Fruit fly (Drosophila melanogaster) whole organism, adult: ENCODE results near the gene CG6443.
A peak's percentile ranks its signal among the peaks of the same experiment; 100 is the strongest.

Experiments used
- CG11617 ChIP-seq: fragments of 200-800 bp; sonication (Bioruptor generic); optimal IDR thresholded peaks from 2 replicates; lab custom pipeline; 2017; ENCODE audit warnings: mild to moderate bottlenecking, missing biosample characterization, missing genetic modification reagents, missing genetic modification characterization
- CG12768 ChIP-seq: fragments of 200-800 bp; sonication (Bioruptor generic); optimal IDR thresholded peaks from 2 replicates; lab custom pipeline; 2017; ENCODE audit warnings: missing biosample characterization, missing genetic modification characterization, mild to moderate bottlenecking, moderate library complexity, missing genetic modification reagents
- CG14711 ChIP-seq: fragments of 200-800 bp; sonication (Bioruptor generic); optimal IDR thresholded peaks from 2 replicates; lab custom pipeline; 2018; ENCODE audit warnings: missing biosample characterization, mild to moderate bottlenecking, missing genetic modification characterization, moderate library complexity
- CG1620 ChIP-seq: fragments of 200-800 bp; sonication (Bioruptor generic); optimal IDR thresholded peaks from 2 replicates; lab custom pipeline; 2016; ENCODE audit warnings: missing biosample characterization, missing genetic modification characterization
- CG33017 ChIP-seq: fragments of 200-800 bp; sonication (Bioruptor generic); optimal IDR thresholded peaks from 2 replicates; lab custom pipeline; 2018; ENCODE audit warnings: missing biosample characterization, mild to moderate bottlenecking, missing genetic modification characterization, moderate library complexity
- CG5204 ChIP-seq: fragments of 200-800 bp; sonication (Bioruptor generic); optimal IDR thresholded peaks from 2 replicates; lab custom pipeline; 2016; ENCODE audit warnings: missing biosample characterization, missing genetic modification characterization
- CG7045 ChIP-seq: fragments of 200-800 bp; sonication (Bioruptor generic); optimal IDR thresholded peaks from 2 replicates; lab custom pipeline; 2017; ENCODE audit warnings: missing biosample characterization, mild to moderate bottlenecking, missing genetic modification characterization
- CG7101 ChIP-seq: fragments of 200-800 bp; sonication (Bioruptor generic); optimal IDR thresholded peaks from 2 replicates; lab custom pipeline; 2018; ENCODE audit warnings: missing biosample characterization, mild to moderate bottlenecking, missing genetic modification characterization, moderate library complexity
- Clk ChIP-seq: fragments of 200-800 bp; sonication (Bioruptor generic); optimal IDR thresholded peaks from 2 replicates; lab custom pipeline; 2017; ENCODE audit warnings: missing biosample characterization, missing genetic modification characterization
- Crg-1 ChIP-seq: fragments of 200-800 bp; sonication (Bioruptor generic); optimal IDR thresholded peaks from 2 replicates; lab custom pipeline; 2016; ENCODE audit warnings: missing biosample characterization, missing genetic modification characterization
- Hr96 ChIP-seq: fragments of 200-800 bp; sonication (Bioruptor generic); optimal IDR thresholded peaks from 2 replicates; lab custom pipeline; 2016; ENCODE audit warnings: missing biosample characterization, missing genetic modification characterization
- Mnt ChIP-seq: fragments of 200-800 bp; sonication (Bioruptor generic); optimal IDR thresholded peaks from 2 replicates; lab custom pipeline; 2016; ENCODE audit warnings: missing biosample characterization, mild to moderate bottlenecking, missing genetic modification characterization
- bab1 ChIP-seq: fragments of 200-800 bp; sonication (Bioruptor generic); optimal IDR thresholded peaks from 3 replicates; lab custom pipeline; 2019; ENCODE audit warnings: missing biosample characterization, mild to moderate bottlenecking, missing genetic modification characterization, moderate library complexity
- cic ChIP-seq: fragments of 200-800 bp; sonication (Bioruptor generic); optimal IDR thresholded peaks from 2 replicates; lab custom pipeline; 2017; ENCODE audit warnings: missing biosample characterization, mild to moderate bottlenecking, missing genetic modification characterization, moderate library complexity
- cnc ChIP-seq, 2 experiments: fragments of >200 bp; optimal IDR thresholded peaks; 2 replicates each; lab custom pipeline; 2017
- kay ChIP-seq: fragments of 200-800 bp; sonication (Bioruptor generic); peaks from one replicate; lab custom pipeline; 2016; ENCODE audit warnings: missing biosample characterization, missing genetic modification characterization, borderline replicate concordance
- ovo ChIP-seq: fragments of 200-800 bp; sonication (Bioruptor generic); optimal IDR thresholded peaks from 2 replicates; lab custom pipeline; 2016; ENCODE audit warnings: missing biosample characterization, missing genetic modification characterization
- pad ChIP-seq: fragments of 200-800 bp; sonication (Bioruptor generic); optimal IDR thresholded peaks from 3 replicates; lab custom pipeline; 2017; ENCODE audit warnings: missing biosample characterization, missing genetic modification characterization, mild to moderate bottlenecking, moderate library complexity, missing genetic modification reagents
- tj ChIP-seq: fragments of 200-800 bp; sonication (Bioruptor generic); optimal IDR thresholded peaks from 3 replicates; lab custom pipeline; 2017; ENCODE audit warnings: missing biosample characterization, mild to moderate bottlenecking, missing genetic modification characterization, moderate library complexity
- toe ChIP-seq: fragments of 200-800 bp; sonication (Bioruptor generic); optimal IDR thresholded peaks from 2 replicates; lab custom pipeline; 2016; ENCODE audit warnings: missing biosample characterization, missing genetic modification characterization

CG6443 gene

DNA sequence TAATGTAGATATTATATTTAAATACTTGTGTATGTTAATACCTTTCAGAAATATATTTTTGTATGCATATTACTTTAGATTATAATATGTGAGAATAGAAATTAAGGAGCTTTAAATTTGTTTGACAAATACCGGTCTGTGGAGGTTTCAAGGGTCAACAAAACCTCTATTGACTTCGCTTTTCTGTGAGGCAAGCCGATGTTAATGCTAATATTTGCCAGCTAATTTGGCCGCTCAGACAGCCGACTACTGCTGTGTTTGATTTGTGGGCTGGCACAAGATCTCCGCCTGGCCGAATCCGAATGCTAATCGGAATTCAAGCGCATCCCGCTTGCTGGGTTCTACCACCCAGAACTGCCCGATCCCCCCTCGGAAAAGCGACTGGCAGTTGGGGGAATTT is 25.8 kb downstream of the CG6443 start:
- no peak for TF ChIP-seq CG33017
- TF ChIP-seq cic (GFP tag; lab: Kevin White, UChicago) = no peak
- TF ChIP-seq Crg-1 (GFP tag; lab: Kevin White, UChicago) = no peak
- TF ChIP-seq pad (GFP tag; lab: Kevin White, UChicago) = no peak
- TF ChIP-seq CG5204 (GFP tag; lab: Kevin White, UChicago) = no peak
- no peak for TF ChIP-seq CG14711 (tag; lab: Kevin White, UChicago)
- no peak for TF ChIP-seq Mnt
- TF ChIP-seq toe (GFP tag; lab: Kevin White, UChicago) = no peak
- TF ChIP-seq CG7101 (tag; lab: Kevin White, UChicago) = no peak
- TF ChIP-seq CG12768 = no peak
- no peak for TF ChIP-seq CG11617 (GFP tag; lab: Kevin White, UChicago)
- TF ChIP-seq tj = no peak
- no peak for TF ChIP-seq ovo (GFP tag; lab: Kevin White, UChicago)
- no peak for TF ChIP-seq Hr96 (GFP tag; lab: Kevin White, UChicago)

DNA sequence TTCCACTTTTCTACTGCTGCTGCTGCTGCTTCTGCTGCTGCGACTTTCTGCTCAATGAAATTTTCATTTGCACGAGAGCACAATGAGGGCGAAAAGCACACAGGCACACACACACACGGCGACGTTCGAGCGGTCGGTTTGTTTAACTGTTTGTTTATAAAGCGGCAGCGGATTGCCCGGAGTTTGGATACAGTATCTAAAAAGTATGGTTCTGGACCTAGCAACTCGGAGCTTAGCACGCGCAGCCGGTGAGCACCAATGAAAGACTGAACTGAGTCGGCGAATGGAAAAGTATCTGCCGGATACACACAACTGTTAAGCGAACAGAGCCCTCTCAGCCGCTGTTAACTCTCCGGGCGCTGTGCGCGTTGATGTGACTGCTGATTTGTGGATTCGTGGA is 27.3 kb downstream of the CG6443 start, which contains the start of gene CG17124:
Gene CG17124, minus strand, starts transcription at position 277 of the 400 bp plus-strand sequence.
- peak; percentile 7 for TF ChIP-seq CG11617 (GFP tag; lab: Kevin White, UChicago)
- TF ChIP-seq CG7045 (GFP tag; lab: Kevin White, UChicago) = peak; percentile 23
- peak; percentile 26 for TF ChIP-seq bab1
- peak; percentile 63 for TF ChIP-seq Mnt
- no peak for TF ChIP-seq Clk (GFP tag; lab: Kevin White, UChicago)
- TF ChIP-seq CG7101 (tag; lab: Kevin White, UChicago) = peak; percentile 48
- peak; percentile 75 for TF ChIP-seq CG12768
- no peak for TF ChIP-seq cnc (optimal IDR thresholded peaks at IDR 0.05; lab: Kevin White, UChicago)
- peak; percentile 38 for TF ChIP-seq tj
- TF ChIP-seq CG33017 = peak; percentile 66
- TF ChIP-seq CG1620 (GFP tag; lab: Kevin White, UChicago) = no peak
- peak; percentile 50 for TF ChIP-seq cic (GFP tag; lab: Kevin White, UChicago)
- TF ChIP-seq ovo (GFP tag; lab: Kevin White, UChicago) = no peak
- no peak for TF ChIP-seq pad (GFP tag; lab: Kevin White, UChicago)
- TF ChIP-seq Hr96 (GFP tag; lab: Kevin White, UChicago) = peak; percentile 38
- TF ChIP-seq toe (GFP tag; lab: Kevin White, UChicago) = no peak
- no peak for TF ChIP-seq Crg-1 (GFP tag; lab: Kevin White, UChicago)

DNA sequence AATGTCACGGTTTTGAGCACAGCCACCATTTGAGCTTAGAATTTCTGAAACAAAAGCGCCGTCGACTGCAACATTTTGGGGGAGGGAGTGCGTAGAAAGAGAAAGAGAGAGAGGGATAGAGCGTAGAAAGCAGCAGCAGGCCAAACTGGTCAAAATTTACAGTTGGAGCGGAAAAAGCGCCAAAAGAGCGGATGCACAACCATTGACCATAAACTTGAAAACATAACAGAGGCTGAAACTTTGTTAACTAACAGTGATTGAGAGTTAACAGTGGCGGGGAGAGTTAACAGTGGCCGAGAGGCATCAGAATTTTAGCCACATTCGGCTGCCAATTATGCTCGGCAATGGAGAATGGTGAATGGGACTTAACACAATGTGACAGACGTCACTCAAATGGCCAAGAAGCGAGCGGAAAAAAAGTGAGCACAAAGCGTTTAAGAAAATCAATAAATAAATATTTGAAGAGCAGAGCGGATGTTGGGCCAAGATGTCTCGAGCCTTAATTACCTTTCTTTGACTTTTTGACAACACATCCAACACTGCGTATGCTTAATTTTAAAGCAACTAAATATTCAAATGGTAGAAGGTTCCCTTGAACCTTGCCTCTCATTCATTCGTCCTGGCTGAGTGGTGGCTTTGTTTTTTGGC is 28.4 kb downstream of the CG6443 start:
- TF ChIP-seq Clk (GFP tag; lab: Kevin White, UChicago) = no peak
- no peak for TF ChIP-seq cic (GFP tag; lab: Kevin White, UChicago)
- no peak for TF ChIP-seq CG14711 (tag; lab: Kevin White, UChicago)
- no peak for TF ChIP-seq Crg-1 (GFP tag; lab: Kevin White, UChicago)
- no peak for TF ChIP-seq cnc (optimal IDR thresholded peaks at IDR 0.05; lab: Kevin White, UChicago)
- TF ChIP-seq ovo (GFP tag; lab: Kevin White, UChicago) = no peak
- TF ChIP-seq bab1 = no peak
- TF ChIP-seq CG12768 = no peak
- no peak for TF ChIP-seq kay
- no peak for TF ChIP-seq CG1620 (GFP tag; lab: Kevin White, UChicago)
- no peak for TF ChIP-seq CG33017
- TF ChIP-seq tj = no peak
- TF ChIP-seq CG7101 (tag; lab: Kevin White, UChicago) = no peak
- TF ChIP-seq CG11617 (GFP tag; lab: Kevin White, UChicago) = no peak
- TF ChIP-seq CG7045 (GFP tag; lab: Kevin White, UChicago) = no peak
- TF ChIP-seq CG5204 (GFP tag; lab: Kevin White, UChicago) = no peak
- TF ChIP-seq pad (GFP tag; lab: Kevin White, UChicago) = no peak
- no peak for TF ChIP-seq Mnt
- no peak for TF ChIP-seq toe (GFP tag; lab: Kevin White, UChicago)
- TF ChIP-seq Hr96 (GFP tag; lab: Kevin White, UChicago) = no peak

DNA sequence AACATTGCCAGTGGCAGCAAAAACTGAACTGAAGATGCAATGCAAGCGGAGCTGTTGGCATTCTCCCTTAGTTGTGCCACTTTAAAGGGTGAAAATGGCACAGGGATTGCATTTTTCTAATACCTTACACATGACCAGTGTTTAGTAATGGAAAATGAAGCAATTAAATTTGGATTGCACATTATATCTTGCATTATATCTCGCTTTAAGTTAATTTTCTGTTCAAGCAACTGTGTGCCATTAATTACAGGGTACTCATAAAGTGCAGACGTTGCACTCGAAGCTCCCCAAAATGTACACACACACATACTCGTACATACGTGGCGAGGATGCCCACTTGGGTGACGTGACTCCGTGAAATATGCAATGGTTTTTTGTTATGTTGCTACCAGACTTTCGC is 30.8 kb downstream of the CG6443 start:
- TF ChIP-seq kay = no peak
- no peak for TF ChIP-seq Clk (GFP tag; lab: Kevin White, UChicago)
- no peak for TF ChIP-seq toe (GFP tag; lab: Kevin White, UChicago)
- no peak for TF ChIP-seq CG33017
- TF ChIP-seq cnc (optimal IDR thresholded peaks at IDR 0.05; lab: Kevin White, UChicago) = no peak

DNA sequence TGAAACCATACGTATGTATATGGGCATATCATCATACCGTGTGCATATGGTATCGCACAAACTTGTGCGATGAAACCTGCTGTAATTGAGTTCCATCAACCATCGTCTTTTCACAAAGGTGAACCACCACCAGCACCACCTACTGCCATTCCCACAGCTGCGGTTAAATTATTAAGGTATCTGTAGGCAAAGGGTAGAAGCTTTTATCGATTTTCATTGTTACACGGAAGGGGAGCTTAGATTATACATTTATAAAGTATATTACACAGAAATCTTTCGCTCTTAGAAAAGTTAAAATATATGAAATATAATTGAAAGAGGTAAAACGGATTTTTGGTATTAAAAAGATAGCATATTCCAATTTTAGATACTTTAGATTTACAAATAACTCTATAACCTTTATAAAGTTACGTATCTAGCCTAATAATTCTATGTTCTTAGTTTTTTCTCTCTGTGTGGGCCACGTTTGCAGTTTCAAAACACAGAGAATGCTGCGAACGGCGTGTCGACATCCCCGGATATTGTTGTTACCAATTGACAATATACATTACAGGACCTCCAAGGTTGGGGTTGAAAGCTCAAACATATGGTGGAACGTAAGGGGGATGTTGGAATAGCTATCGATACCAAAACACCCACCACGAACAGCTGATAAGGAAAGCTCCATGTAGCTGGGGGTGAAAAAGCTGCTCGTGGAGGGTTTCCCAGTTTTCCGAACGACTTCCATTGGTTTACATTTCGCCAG is 31.8 kb downstream of the CG6443 start, which contains the start of gene CG6495:
Gene CG6495, plus strand, starts transcription at position 695 of the 745 bp plus-strand sequence.
- TF ChIP-seq CG12768 (peak; percentile 10), CG33017 (peak; percentile 44), tj (peak; percentile 8), kay (no peak)

DNA sequence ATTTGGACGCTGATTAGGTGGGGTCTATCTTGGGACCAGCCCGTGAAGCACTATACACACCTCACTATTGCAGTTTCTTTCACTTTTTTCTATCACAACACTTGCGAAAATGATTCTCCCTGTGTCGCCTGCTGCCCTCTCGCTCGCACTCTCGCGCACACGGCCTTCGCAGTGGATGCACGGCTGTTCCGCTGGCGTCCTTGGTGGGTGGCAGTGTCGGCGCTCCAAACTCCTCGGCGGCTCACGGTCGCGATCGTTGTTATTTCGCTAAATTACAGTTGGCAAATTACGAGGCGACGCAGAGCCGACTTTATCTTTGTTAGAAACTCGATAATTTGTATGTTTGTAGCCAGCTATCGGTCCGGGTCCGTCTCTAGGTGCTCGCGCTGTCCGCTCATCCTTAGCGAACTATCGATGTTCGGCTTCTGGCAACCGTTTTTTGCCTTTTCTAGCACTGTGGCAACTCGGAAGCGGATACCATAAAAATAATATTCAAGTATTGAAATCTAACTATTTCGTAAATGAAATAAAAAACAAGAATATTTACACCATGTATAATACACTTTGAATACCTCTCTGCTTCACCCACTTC is 38.9 kb downstream of the CG6443 start, which contains the start of gene Ubc2:
Gene Ubc2, minus strand, starts transcription at position 410 of the 592 bp plus-strand sequence.
- no peak for TF ChIP-seq kay
- no peak for TF ChIP-seq CG7045 (GFP tag; lab: Kevin White, UChicago)
- peak; percentile 21 for TF ChIP-seq Hr96 (GFP tag; lab: Kevin White, UChicago)
- TF ChIP-seq Mnt = peak; percentile 47
- peak; percentile 3 for TF ChIP-seq CG33017
- peak; percentile 32 for TF ChIP-seq CG14711 (tag; lab: Kevin White, UChicago)
- TF ChIP-seq bab1 = peak; percentile 59
- TF ChIP-seq CG1620 (GFP tag; lab: Kevin White, UChicago) = peak; percentile 24
